Worm (Caenorhabditis elegans): ENCODE results near the gene cept-2.
A peak's percentile ranks its signal among the peaks of the same experiment; 100 is the strongest.

The cept-2 gene

DNA sequence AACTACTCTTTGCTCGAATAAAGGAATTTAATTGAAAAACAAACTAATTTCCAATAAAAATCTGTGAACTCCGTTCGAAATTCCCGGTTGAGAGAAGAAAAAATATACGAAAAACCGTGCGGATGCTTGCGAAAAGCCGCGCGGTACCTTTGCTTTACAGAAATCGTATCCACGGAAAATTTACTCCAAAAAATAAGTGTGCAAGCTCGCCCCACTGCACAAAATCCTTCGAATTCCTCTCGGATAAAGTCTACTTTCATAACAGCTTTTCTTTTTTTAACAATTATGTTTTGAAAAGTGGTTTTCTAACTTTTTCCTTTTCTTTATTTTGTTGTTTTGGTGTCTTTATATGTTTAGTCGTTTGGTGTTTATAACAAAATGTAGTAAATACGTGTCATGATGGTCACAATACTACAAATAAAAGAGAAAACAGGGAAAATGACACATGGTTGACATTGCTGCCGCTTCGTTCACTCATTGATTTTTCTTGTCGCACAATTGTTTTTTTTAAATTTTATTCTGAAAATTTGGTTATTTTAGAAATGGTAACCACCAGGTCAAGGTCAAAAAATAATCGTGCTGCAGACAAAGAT is at the start of gene cept-2:
cept-2 (plus strand) TSS at position 533 of the 593 bp plus-strand sequence.
- TF ChIP-seq gei-17 (GFP tag; optimal IDR thresholded peaks at IDR 0.05), result no peak
- peak; percentile 95 for TF ChIP-seq ZK185.1 (tag; optimal IDR thresholded peaks at IDR 0.05; ENCODE audit: poor library complexity, severe bottlenecking)
- no peak for TF ChIP-seq ccch-3 (GFP tag; optimal IDR thresholded peaks at IDR 0.05)
- peak; percentile 64 for TF ChIP-seq madf-6 (GFP tag; IDR thresholded peaks at IDR 0.05)
- no peak for TF ChIP-seq B0336.3 (GFP tag; IDR thresholded peaks at IDR 0.05)
- peak; percentile 81 for TF ChIP-seq ekl-4 (GFP tag; IDR thresholded peaks at IDR 0.05)
- TF ChIP-seq egl-18 (GFP tag; IDR thresholded peaks at IDR 0.05), result 0 out of 2 replicates have a peak, but pooled peaks have one; percentile 61
- no peak for TF ChIP-seq T26A5.8 (tag; optimal IDR thresholded peaks at IDR 0.05)
- peak; percentile 41 for TF ChIP-seq athp-1 (tag; optimal IDR thresholded peaks at IDR 0.05)
- TF ChIP-seq ceh-58 (GFP tag; IDR thresholded peaks at IDR 0.05), result no peak
- TF ChIP-seq hmg-1.2 (GFP tag; IDR thresholded peaks at IDR 0.05), result peak; percentile 62
- peak; percentile 39 for TF ChIP-seq rpc-1 (optimal IDR thresholded peaks at IDR 0.05)
- peak; percentile 2 for TF ChIP-seq rpc-1 (tag; optimal IDR thresholded peaks at IDR 0.05)
- no peak for TF ChIP-seq F10E7.11 (tag; optimal IDR thresholded peaks at IDR 0.05)
- no peak for TF ChIP-seq ztf-6 (GFP tag; IDR thresholded peaks at IDR 0.05)
- TF ChIP-seq ztf-28 (GFP tag; IDR thresholded peaks at IDR 0.05), result 0 out of 2 replicates have a peak, but pooled peaks have one; percentile 11
- TF ChIP-seq ceh-100 (GFP tag; IDR thresholded peaks at IDR 0.05), result peak; percentile 98
- TF ChIP-seq pha-4 (tag; optimal IDR thresholded peaks at IDR 0.05), result peak; percentile 45
- TF ChIP-seq efl-1 (GFP tag; optimal IDR thresholded peaks at IDR 0.05), result peak; percentile 52
- TF ChIP-seq F22D6.2 (tag; optimal IDR thresholded peaks at IDR 0.05), result no peak
- peak; percentile 69 for TF ChIP-seq attf-3 (GFP tag; conservative IDR thresholded peaks at IDR 0.05)
- peak; percentile 66 for TF ChIP-seq snpc-1.3 (tag; optimal IDR thresholded peaks at IDR 0.05; ENCODE audit: insufficient read depth)
- peak; percentile 75; the same call in 1 of the 2 replicates for TF ChIP-seq K11D2.4 (GFP tag; IDR thresholded peaks at IDR 0.05)
- no peak for TF ChIP-seq F39B2.1 (GFP tag; IDR thresholded peaks at IDR 0.05)
- no peak for TF ChIP-seq B0019.2 (GFP tag; conservative IDR thresholded peaks at IDR 0.05)
- TF ChIP-seq Y56A3A.18 (GFP tag; IDR thresholded peaks at IDR 0.05), result no peak
- 0 out of 2 replicates have a peak, but pooled peaks have one; percentile 20 for TF ChIP-seq let-526 (GFP tag; IDR thresholded peaks at IDR 0.05)
- TF ChIP-seq fkh-3 (tag; optimal IDR thresholded peaks at IDR 0.05), result no peak
- peak; percentile 67 for TF ChIP-seq nfyb-1 (GFP tag; IDR thresholded peaks at IDR 0.05)
- no peak for TF ChIP-seq tbx-9 (tag; optimal IDR thresholded peaks at IDR 0.05; ENCODE audit: borderline replicate concordance)
- peak; percentile 69 for TF ChIP-seq rcor-1 (GFP tag; IDR thresholded peaks at IDR 0.05)
- TF ChIP-seq dpl-1 (GFP tag; optimal IDR thresholded peaks at IDR 0.05), result peak; percentile 56
- peak; percentile 54 for TF ChIP-seq nhr-80 (tag; optimal IDR thresholded peaks at IDR 0.05)
- no peak for TF ChIP-seq ama-1 (optimal IDR thresholded peaks at IDR 0.05)
- no peak for TF ChIP-seq ama-1 (GFP tag; optimal IDR thresholded peaks at IDR 0.05)
- no peak for TF ChIP-seq nhr-90 (tag; optimal IDR thresholded peaks at IDR 0.05)
- 0 out of 2 replicates have a peak, but pooled peaks have one; percentile 45 for TF ChIP-seq madf-3 (GFP tag; IDR thresholded peaks at IDR 0.05)
- peak; percentile 67; the same call in 1 of the 2 replicates for TF ChIP-seq attf-6 (GFP tag; IDR thresholded peaks at IDR 0.05)
- TF ChIP-seq attf-5 (GFP tag; optimal IDR thresholded peaks at IDR 0.05), result peak; percentile 87
- 0 out of 2 replicates have a peak, but pooled peaks have one; percentile 30 for TF ChIP-seq ceh-91 (GFP tag; IDR thresholded peaks at IDR 0.05)
- TF ChIP-seq dpff-1 (tag; optimal IDR thresholded peaks at IDR 0.05), result no peak
- peak; percentile 81 for TF ChIP-seq ceh-27 (GFP tag; optimal IDR thresholded peaks at IDR 0.05)
- TF ChIP-seq akir-1 (GFP tag; optimal IDR thresholded peaks at IDR 0.05), result peak; percentile 24
- TF ChIP-seq mcd-1 (GFP tag; IDR thresholded peaks at IDR 0.05), result peak; percentile 98
- TF ChIP-seq Y53F4B.3 (GFP tag; IDR thresholded peaks at IDR 0.05), result no peak
- TF ChIP-seq tlf-1 (GFP tag; optimal IDR thresholded peaks at IDR 0.05), result peak; percentile 66
- 0 out of 2 replicates have a peak, but pooled peaks have one; percentile 23 for TF ChIP-seq egl-44 (GFP tag; IDR thresholded peaks at IDR 0.05)
- TF ChIP-seq Y95B8A.8 (GFP tag; IDR thresholded peaks at IDR 0.05), result 0 out of 2 replicates have a peak, but pooled peaks have one; percentile 31
